Fruit fly (Drosophila melanogaster): ENCODE data around the gene CG1785.

dm6 chrX:8721501-8721900, 6.8 kb downstream of the CG1785 start:
- TF ChIP-seq usp (GFP tag; optimal IDR thresholded peaks at IDR 0.05) (no peak), brk (GFP tag; optimal IDR thresholded peaks at IDR 0.05) (no peak), pan (optimal IDR thresholded peaks at IDR 0.05) (no peak), Sp1 (GFP tag; optimal IDR thresholded peaks at IDR 0.05) (no peak), lola (GFP tag; optimal IDR thresholded peaks at IDR 0.05) (no peak), br (GFP tag; optimal IDR thresholded peaks at IDR 0.05) (no peak), Dfd (GFP tag; optimal IDR thresholded peaks at IDR 0.05) (no peak), OdsH (GFP tag; optimal IDR thresholded peaks at IDR 0.05) (no peak), HLH106 (tag; optimal IDR thresholded peaks at IDR 0.05) (no peak), Abd-B (GFP tag; optimal IDR thresholded peaks at IDR 0.05) (no peak)

Data from whole organism, wandering third instar larva.